Worm (Caenorhabditis elegans) whole organism, L4 larva: ENCODE results near the gene acc-3.
A peak's percentile ranks its signal among the peaks of the same experiment; 100 is the strongest.

Experiments
- F26F4.8 ChIP-seq: fragments of 200-800 bp; sonication (Bioruptor generic); conservative IDR thresholded peaks from 2 replicates; pipeline ENCODE4 v1.3.6; 2022; ENCODE audit warnings: missing genetic modification characterization, missing compliant biosample characterization
- ceh-82 ChIP-seq: sonication (generic microtip); optimal IDR thresholded peaks from 2 replicates; lab custom pipeline; 2017; ENCODE audit warnings: missing biosample characterization, missing genetic modification characterization
- ces-1 ChIP-seq: fragments of 150-350 bp; sonication (generic microtip); optimal IDR thresholded peaks from 4 replicates; lab custom pipeline; 2014; ENCODE audit warnings: missing biosample characterization, missing genetic modification reagents, missing genetic modification characterization
- fkh-10 ChIP-seq: fragments of 150-350 bp; optimal IDR thresholded peaks from 2 replicates; lab custom pipeline; 2014; ENCODE audit warnings: missing biosample characterization, missing genetic modification reagents, missing genetic modification characterization
- fos-1 ChIP-seq: fragments of 150-350 bp; optimal IDR thresholded peaks from 2 replicates; lab custom pipeline; 2014; ENCODE audit warnings: missing biosample characterization, missing genetic modification characterization
- hlh-11 ChIP-seq: fragments of 200-800 bp; sonication (Bioruptor generic); optimal IDR thresholded peaks from 2 replicates; lab custom pipeline; 2018; ENCODE audit warnings: mild to moderate bottlenecking, missing genetic modification characterization, missing compliant biosample characterization
- lin-15B ChIP-seq: fragments of 150-350 bp; sonication (generic microtip); optimal IDR thresholded peaks from 3 replicates; lab custom pipeline; 2014; ENCODE audit warnings: missing biosample characterization, missing genetic modification characterization
- pha-4 ChIP-seq, 2 experiments: fragments of 150-350 bp in 1 of 2; fragments of 200-800 bp in 1 of 2; sonication (Bioruptor generic) in 1 of 2; IDR thresholded peaks in 1 of 2; optimal IDR thresholded peaks in 1 of 2; 2 replicates each; pipeline versions ENCODE4 v1.3.6 to Lab custom; 2014 to 2022; ENCODE audit warnings: missing genetic modification characterization in 2 of 2, missing genetic modification reagents in 2 of 2, missing biosample characterization in 1 of 2, missing compliant biosample characterization in 1 of 2
- unc-130 ChIP-seq: sonication (generic microtip); optimal IDR thresholded peaks from 2 replicates; lab custom pipeline; 2016; ENCODE audit warnings: missing genetic modification reagents, missing genetic modification characterization, missing compliant biosample characterization
- unc-62 ChIP-seq, 3 experiments: fragments of 150-350 bp in 1 of 3; sonication (generic microtip); optimal IDR thresholded peaks in 2 of 3; peaks in 1 of 3; 1 replicate in 1 of 3; 2 replicates in 2 of 3; lab custom pipeline; 2014 to 2017; ENCODE audit warnings: missing biosample characterization in 3 of 3, missing genetic modification characterization in 3 of 3, missing genetic modification reagents in 3 of 3, missing genotype in 1 of 3
- ztf-11 ChIP-seq: fragments of 150-350 bp; optimal IDR thresholded peaks from 2 replicates; lab custom pipeline; 2014; ENCODE audit warnings: missing biosample characterization, missing genetic modification characterization

ce11 chrX:4715107-4715506 is 12.2 kb downstream of the acc-3 start, which contains the start of gene rpl-25.1:
- TF ChIP-seq hlh-11 (tag; lab: Kevin White, UChicago) (peak; percentile 13), F26F4.8 (GFP tag; lab: Robert Waterston, UW) (no peak), fos-1 (no peak), fkh-10 (no peak), ceh-82 (tag; lab: Kevin White, UChicago) (no peak), lin-15B (no peak), ces-1 (GFP tag; lab: Kevin White, UChicago) (no peak), pha-4 (GFP tag; IDR thresholded peaks at IDR 0.05; lab: Robert Waterston, UW) (no peak), pha-4 (tag; optimal IDR thresholded peaks at IDR 0.05; lab: Kevin White, UChicago) (no peak), unc-130 (GFP tag; lab: Kevin White, UChicago) (no peak), unc-62 (GFP tag; optimal IDR thresholded peaks at IDR 0.05 in 1 of 2; lab: Kevin White, UChicago) (no peak), unc-62 (tag; optimal IDR thresholded peaks at IDR 0.05; lab: Kevin White, UChicago) (no peak), ztf-11 (tag; lab: Kevin White, UChicago) (no peak)
